Worm (Caenorhabditis elegans): Measurements from ENCODE around the gene F15E6.3.

Gene F15E6.3

DNA sequence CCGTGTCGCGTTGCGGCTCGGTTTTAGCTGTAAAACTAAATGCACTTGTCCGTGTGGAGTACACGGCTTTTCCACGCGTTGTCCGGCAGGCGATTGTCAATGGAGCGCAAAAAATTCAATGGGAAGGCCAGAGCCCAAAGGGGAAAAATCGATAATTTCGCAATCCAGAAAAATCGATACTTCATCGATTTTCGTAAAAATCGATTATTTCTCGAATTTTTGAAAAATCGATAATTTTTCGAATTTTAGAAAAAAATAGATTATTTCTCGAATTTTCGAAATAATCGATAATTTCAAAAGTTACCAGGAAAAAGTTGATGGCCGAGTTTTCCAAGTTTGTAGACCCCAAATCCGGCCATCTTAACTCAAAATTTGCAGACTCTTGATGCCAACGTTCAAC lies 24.8 kb downstream of the F15E6.3 start:
- TF ChIP-seq daf-8 (GFP tag; IDR thresholded peaks at IDR 0.05) (no peak), ceh-28 (tag; optimal IDR thresholded peaks at IDR 0.05) (peak; percentile 93), zag-1 (tag; optimal IDR thresholded peaks at IDR 0.05) (no peak), lin-39 (tag; optimal IDR thresholded peaks at IDR 0.05) (no peak), ceh-82 (tag; optimal IDR thresholded peaks at IDR 0.05) (no peak), snpc-1.2 (GFP tag; IDR thresholded peaks at IDR 0.05) (0 out of 2 replicates have a peak, but pooled peaks have one; percentile 8), vab-7 (GFP tag; IDR thresholded peaks at IDR 0.05) (no peak), arid-1 (GFP tag; conservative IDR thresholded peaks at IDR 0.05) (no peak), hlh-11 (tag; optimal IDR thresholded peaks at IDR 0.05) (no peak), F44E2.7 (GFP tag; IDR thresholded peaks at IDR 0.05) (0 out of 2 replicates have a peak, but pooled peaks have one; percentile 14), saeg-2 (GFP tag; IDR thresholded peaks at IDR 0.05) (no peak), mdt-29 (GFP tag; IDR thresholded peaks at IDR 0.05) (no peak), Y105C5A.15 (GFP tag; IDR thresholded peaks at IDR 0.05) (no peak), lin-38 (GFP tag; IDR thresholded peaks at IDR 0.05) (0 out of 2 replicates have a peak, but pooled peaks have one; percentile 11), madf-9 (GFP tag; conservative IDR thresholded peaks at IDR 0.05) (no peak)

DNA sequence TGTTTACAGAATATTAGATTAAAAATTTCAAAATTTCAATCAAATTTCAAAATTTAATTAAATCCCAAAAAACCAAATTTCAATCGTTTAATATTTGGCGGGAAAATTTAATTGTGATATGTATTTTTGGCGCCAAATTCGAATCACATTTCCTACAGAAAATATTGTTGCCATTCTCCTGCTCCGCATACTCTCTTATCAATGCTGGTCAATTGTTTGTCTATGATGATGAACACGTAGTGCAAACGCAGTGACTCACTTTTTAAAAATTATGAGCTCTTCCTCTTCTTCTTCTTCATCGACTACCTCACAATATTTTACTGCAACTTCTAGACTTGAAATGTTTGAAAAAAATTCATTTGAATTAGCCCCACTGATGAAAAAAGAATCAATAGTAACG lies 31.8 kb downstream of the F15E6.3 start, which contains the start of gene trpl-2:
TSS of gene trpl-2 (plus strand) at position 210 of the 400 bp plus-strand sequence.
- TF ChIP-seq hlh-30 (tag; optimal IDR thresholded peaks at IDR 0.05; ENCODE audit: insufficient read depth) (no peak), dpl-1 (GFP tag; optimal IDR thresholded peaks at IDR 0.05) (peak; percentile 9), T20F7.1 (GFP tag; optimal IDR thresholded peaks at IDR 0.05) (no peak), rbr-2 (tag; optimal IDR thresholded peaks at IDR 0.05) (no peak), nhr-28 (tag; optimal IDR thresholded peaks at IDR 0.05) (peak; percentile 71), nhr-11 (tag; optimal IDR thresholded peaks at IDR 0.05) (no peak), skn-1 (tag; optimal IDR thresholded peaks at IDR 0.05) (no peak), spr-3 (GFP tag; optimal IDR thresholded peaks at IDR 0.05) (no peak), daf-16 (GFP tag; optimal IDR thresholded peaks at IDR 0.05) (no peak), daf-16 (tag; optimal IDR thresholded peaks at IDR 0.05) (peak; percentile 48), pqm-1 (tag; optimal IDR thresholded peaks at IDR 0.05) (peak; percentile 33), aha-1 (tag) (peak; percentile 44), D1046.2 (GFP tag; IDR thresholded peaks at IDR 0.05) (no peak), nhr-6 (tag; optimal IDR thresholded peaks at IDR 0.05) (no peak)

DNA sequence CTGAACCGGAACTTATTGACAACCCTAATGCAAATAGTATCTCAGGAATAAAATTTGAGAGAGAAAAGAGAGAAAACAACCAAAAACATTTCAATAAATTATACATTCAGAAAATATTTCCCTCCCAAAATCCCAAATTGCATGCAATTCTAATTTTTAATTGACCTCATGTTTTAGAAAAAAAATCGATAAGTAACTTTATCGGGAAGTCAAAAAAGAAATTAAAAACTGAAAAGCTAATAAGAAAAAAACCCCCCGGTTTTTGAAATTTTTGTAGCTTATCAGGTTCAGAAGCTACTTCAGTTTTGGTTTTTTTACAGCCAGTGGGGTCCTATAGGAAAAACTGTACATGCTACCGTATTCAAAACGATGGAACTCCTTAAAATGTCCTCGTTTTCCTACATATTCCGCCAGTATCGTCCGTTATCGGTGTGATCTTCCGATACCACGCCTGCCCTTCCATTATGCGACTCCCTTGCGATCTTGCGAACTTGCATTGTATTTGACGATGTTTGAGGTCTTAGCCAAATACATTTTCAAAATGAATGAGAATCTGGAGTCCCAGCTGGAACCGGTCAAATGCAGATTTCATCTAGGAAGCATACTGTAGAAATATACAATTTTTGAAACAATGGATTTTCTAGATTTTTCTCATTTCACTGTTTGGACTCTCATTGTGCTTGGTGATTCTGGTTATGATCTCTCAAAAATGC lies 41.6 kb downstream of the F15E6.3 start, which contains the start of the genes W03B1.3 and oac-51:
TSS of gene W03B1.3 (minus strand) at position 101 of the 713 bp plus-strand sequence.
TSS of gene oac-51 (plus strand) at position 663 of the 713 bp plus-strand sequence.
- TF ChIP-seq aha-1 (tag) (peak; percentile 6), dve-1 (tag; optimal IDR thresholded peaks at IDR 0.05; ENCODE audit: insufficient read depth) (no peak)

DNA sequence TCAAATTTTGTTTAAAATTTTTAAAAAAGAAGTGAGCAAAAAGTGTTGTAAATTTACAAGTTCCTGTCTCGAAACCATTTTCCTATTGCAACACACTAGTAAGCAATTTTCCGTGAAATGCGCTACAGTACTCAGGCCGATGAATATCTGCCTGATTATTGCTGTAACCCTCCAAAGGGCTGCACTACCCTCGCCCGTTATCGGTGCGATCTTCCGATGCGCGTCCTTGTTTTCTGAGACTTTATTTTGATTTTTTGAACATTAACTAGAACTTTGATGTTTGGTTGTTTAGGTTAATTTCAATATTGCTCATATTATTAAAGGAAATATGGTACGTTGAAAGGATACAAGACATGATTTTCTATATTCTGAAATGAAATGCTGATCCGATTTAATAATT lies 43.5 kb downstream of the F15E6.3 start:
- no peak for TF ChIP-seq php-3 (GFP tag; IDR thresholded peaks at IDR 0.05)
- no peak for TF ChIP-seq nhr-10 (tag; optimal IDR thresholded peaks at IDR 0.05)
- TF ChIP-seq mes-2 (tag; optimal IDR thresholded peaks at IDR 0.05; ENCODE audit: poor library complexity, severe bottlenecking): no peak
- TF ChIP-seq hmg-1.1 (GFP tag; IDR thresholded peaks at IDR 0.05): no peak
- no peak for TF ChIP-seq Y48G9A.11 (GFP tag; IDR thresholded peaks at IDR 0.05)
- no peak for TF ChIP-seq daf-8 (GFP tag; IDR thresholded peaks at IDR 0.05)
- no peak for TF ChIP-seq unc-130 (GFP tag; optimal IDR thresholded peaks at IDR 0.05)
- no peak for TF ChIP-seq lin-1 (GFP tag; IDR thresholded peaks at IDR 0.05)
- no peak for TF ChIP-seq nhr-6 (tag; optimal IDR thresholded peaks at IDR 0.05)
- no peak for TF ChIP-seq nhr-102 (tag; optimal IDR thresholded peaks at IDR 0.05)
- no peak for TF ChIP-seq ces-1 (GFP tag; optimal IDR thresholded peaks at IDR 0.05)
- no peak for TF ChIP-seq zag-1 (tag; optimal IDR thresholded peaks at IDR 0.05)
- TF ChIP-seq T20F7.1 (GFP tag; optimal IDR thresholded peaks at IDR 0.05): no peak
- TF ChIP-seq F10B5.3 (tag; optimal IDR thresholded peaks at IDR 0.05): no peak
- TF ChIP-seq dpl-1 (GFP tag; optimal IDR thresholded peaks at IDR 0.05): no peak
- TF ChIP-seq daf-16 (GFP tag; optimal IDR thresholded peaks at IDR 0.05): no peak
- TF ChIP-seq daf-16 (tag; optimal IDR thresholded peaks at IDR 0.05): no peak
- TF ChIP-seq rbr-2 (tag; optimal IDR thresholded peaks at IDR 0.05): no peak
- TF ChIP-seq duxl-1 (tag; optimal IDR thresholded peaks at IDR 0.05; ENCODE audit: poor library complexity): no peak
- no peak for TF ChIP-seq lin-38 (GFP tag; IDR thresholded peaks at IDR 0.05)
- no peak for TF ChIP-seq ama-1 (optimal IDR thresholded peaks at IDR 0.05)
